Fruit fly (Drosophila melanogaster) whole organism, embryonic: ENCODE measurements around the gene Eato.

ENCODE experiments used
- Adf1 ChIP-seq: fragments of 200-800 bp; sonication (Bioruptor generic); IDR thresholded peaks from 2 replicates; pipeline ENCODE4 v1.3.6; 2022; ENCODE audit warnings: missing biosample characterization, missing genetic modification characterization
- C15 ChIP-seq: fragments of 200-800 bp; sonication (Bioruptor generic); IDR thresholded peaks from 3 replicates; pipeline ENCODE4 v1.3.6; 2022; ENCODE audit warnings: missing biosample characterization, missing genetic modification characterization
- CG10543 ChIP-seq: fragments of 200-800 bp; sonication (Bioruptor generic); optimal IDR thresholded peaks from 3 replicates; lab custom pipeline; 2017; ENCODE audit warnings: missing biosample characterization, mild to moderate bottlenecking, missing genetic modification characterization, moderate library complexity
- CG11093 ChIP-seq: fragments of 200-800 bp; sonication (Bioruptor generic); IDR thresholded peaks from 3 replicates; pipeline ENCODE4 v1.3.6; 2022; ENCODE audit warnings: missing biosample characterization, missing genetic modification characterization
- CG11247 ChIP-seq: fragments of 200-800 bp; sonication (Bioruptor generic); IDR thresholded peaks from 2 replicates; pipeline ENCODE4 v1.3.6; 2022; ENCODE audit warnings: missing biosample characterization, missing genetic modification characterization
- CG11504 ChIP-seq: fragments of 200-800 bp; sonication (Bioruptor generic); optimal IDR thresholded peaks from 3 replicates; lab custom pipeline; 2019; ENCODE audit warnings: missing biosample characterization, mild to moderate bottlenecking, missing genetic modification characterization, moderate library complexity
- CG12219 ChIP-seq: fragments of 200-800 bp; sonication (Bioruptor generic); optimal IDR thresholded peaks from 3 replicates; lab custom pipeline; 2018; ENCODE audit warnings: missing biosample characterization, mild to moderate bottlenecking, missing genetic modification characterization
- CG14441 ChIP-seq: fragments of 200-800 bp; sonication (Bioruptor generic); IDR thresholded peaks from 2 replicates; pipeline ENCODE4 v1.3.6; 2022; ENCODE audit warnings: missing biosample characterization, missing genetic modification characterization
- CG15514 ChIP-seq: fragments of 200-800 bp; sonication (Bioruptor generic); optimal IDR thresholded peaks from 3 replicates; lab custom pipeline; 2017; ENCODE audit warnings: missing biosample characterization, missing genetic modification characterization, mild to moderate bottlenecking, moderate library complexity, missing genetic modification reagents
- CG17359 ChIP-seq: fragments of 200-800 bp; sonication (Bioruptor generic); optimal IDR thresholded peaks from 3 replicates; lab custom pipeline; 2018; ENCODE audit warnings: missing biosample characterization, mild to moderate bottlenecking, missing genetic modification characterization, moderate library complexity
- CG17568 ChIP-seq: fragments of 200-800 bp; sonication (Bioruptor generic); optimal IDR thresholded peaks from 2 replicates; lab custom pipeline; 2018; ENCODE audit warnings: missing biosample characterization, mild to moderate bottlenecking, missing genetic modification characterization, moderate library complexity
- CG2116 ChIP-seq: fragments of 200-800 bp; sonication (Bioruptor generic); optimal IDR thresholded peaks from 3 replicates; lab custom pipeline; 2018; ENCODE audit warnings: missing biosample characterization, mild to moderate bottlenecking, missing genetic modification characterization
- CG2120 ChIP-seq: fragments of 200-800 bp; sonication (Bioruptor generic); optimal IDR thresholded peaks from 3 replicates; lab custom pipeline; 2016; ENCODE audit warnings: missing biosample characterization, missing genetic modification characterization
- CG2712 ChIP-seq: fragments of 200-800 bp; optimal IDR thresholded peaks from 3 replicates; lab custom pipeline; 2019; ENCODE audit warnings: missing biosample characterization, mild to moderate bottlenecking, missing genetic modification characterization, moderate library complexity
- CG30020 ChIP-seq: fragments of 200-800 bp; optimal IDR thresholded peaks from 2 replicates; lab custom pipeline; 2019; ENCODE audit warnings: missing biosample characterization, mild to moderate bottlenecking, missing genetic modification characterization, moderate library complexity
- CG30403 ChIP-seq: fragments of 200-800 bp; sonication (Bioruptor generic); optimal IDR thresholded peaks from 3 replicates; lab custom pipeline; 2016; ENCODE audit warnings: missing biosample characterization, missing genetic modification characterization
- CG31365 ChIP-seq: fragments of 200-800 bp; sonication (Bioruptor generic); optimal IDR thresholded peaks from 2 replicates; lab custom pipeline; 2018; ENCODE audit warnings: missing biosample characterization, mild to moderate bottlenecking, missing genetic modification characterization
- CG34224 ChIP-seq: fragments of 200-800 bp; sonication (Bioruptor generic); IDR thresholded peaks from 3 replicates; pipeline ENCODE4 v1.3.6; 2022; ENCODE audit warnings: missing biosample characterization, missing genetic modification characterization; ENCODE audit not compliant: partially characterized antibody
- CG4282 ChIP-seq: fragments of 200-800 bp; sonication (Bioruptor generic); optimal IDR thresholded peaks from 2 replicates; lab custom pipeline; 2016; ENCODE audit warnings: missing biosample characterization, missing genetic modification characterization
- CG6254 ChIP-seq: fragments of 200-800 bp; sonication (Bioruptor generic); optimal IDR thresholded peaks from 3 replicates; lab custom pipeline; 2017; ENCODE audit warnings: mild to moderate bottlenecking, missing biosample characterization, missing genetic modification reagents, missing genetic modification characterization
- CG6683 ChIP-seq: fragments of 200-800 bp; sonication (Bioruptor generic); optimal IDR thresholded peaks from 2 replicates; lab custom pipeline; 2017; ENCODE audit warnings: missing biosample characterization, mild to moderate bottlenecking, missing genetic modification characterization, missing genetic modification reagents
- CG8290 ChIP-seq, 3 experiments: fragments of 200-800 bp; sonication (Bioruptor generic); optimal IDR thresholded peaks; 2 replicates each; lab custom pipeline; 2016 to 2019; ENCODE audit warnings: missing biosample characterization in 3 of 3, missing genetic modification characterization in 3 of 3, mild to moderate bottlenecking in 2 of 3, moderate library complexity in 1 of 3
- CG9876 ChIP-seq: fragments of 200-800 bp; sonication (Bioruptor generic); optimal IDR thresholded peaks from 2 replicates; lab custom pipeline; 2016; ENCODE audit warnings: missing biosample characterization, missing genetic modification characterization
- Chrac-16 ChIP-seq: fragments of 200-800 bp; sonication (Bioruptor generic); optimal IDR thresholded peaks from 3 replicates; lab custom pipeline; 2016; ENCODE audit warnings: missing biosample characterization, missing genetic modification characterization
- Dek ChIP-seq: fragments of 200-800 bp; sonication (Bioruptor generic); optimal IDR thresholded peaks from 3 replicates; lab custom pipeline; 2019; ENCODE audit warnings: missing biosample characterization, mild to moderate bottlenecking, missing genetic modification characterization, moderate library complexity
- Elba2 ChIP-seq: fragments of 200-800 bp; sonication (Bioruptor generic); optimal IDR thresholded peaks from 3 replicates; lab custom pipeline; 2016; ENCODE audit warnings: missing biosample characterization, missing genetic modification characterization
- Lim3 ChIP-seq: fragments of 200-800 bp; sonication (Bioruptor generic); IDR thresholded peaks from 2 replicates; pipeline ENCODE4 v1.3.6; 2022; ENCODE audit warnings: missing biosample characterization, missing genetic modification characterization
- MESR4 ChIP-seq: fragments of 200-800 bp; sonication (Bioruptor generic); optimal IDR thresholded peaks from 2 replicates; lab custom pipeline; 2018; ENCODE audit warnings: missing biosample characterization, mild to moderate bottlenecking, missing genetic modification characterization, moderate library complexity
- Max ChIP-seq: fragments of 200-800 bp; sonication (Bioruptor generic); optimal IDR thresholded peaks from 2 replicates; lab custom pipeline; 2016; ENCODE audit warnings: missing biosample characterization, mild to moderate bottlenecking, missing genetic modification characterization
- Med ChIP-seq: fragments of 200-800 bp; sonication (Bioruptor generic); peaks from one replicate; lab custom pipeline; 2016; ENCODE audit warnings: missing biosample characterization, missing genetic modification characterization, mild to moderate bottlenecking, inconsistent platforms, moderate library complexity
- Meics ChIP-seq: fragments of 200-800 bp; sonication (Bioruptor generic); optimal IDR thresholded peaks from 2 replicates; lab custom pipeline; 2017; ENCODE audit warnings: missing biosample characterization, mild to moderate bottlenecking, missing genetic modification characterization
- Mes4 ChIP-seq: fragments of 200-800 bp; sonication (Bioruptor generic); optimal IDR thresholded peaks from 2 replicates; lab custom pipeline; 2016; ENCODE audit warnings: missing biosample characterization, missing genetic modification characterization
- al ChIP-seq: fragments of 200-800 bp; sonication (Bioruptor generic); IDR thresholded peaks from 2 replicates; pipeline ENCODE4 v1.3.6; 2022; ENCODE audit warnings: missing biosample characterization, missing genetic modification characterization
- ap ChIP-seq: fragments of 200-800 bp; sonication (Bioruptor generic); IDR thresholded peaks from 2 replicates; pipeline ENCODE4 v1.3.6; 2022; ENCODE audit warnings: missing biosample characterization, missing genetic modification characterization
- az2 ChIP-seq: fragments of 200-800 bp; sonication (Bioruptor generic); optimal IDR thresholded peaks from 3 replicates; lab custom pipeline; 2016; ENCODE audit warnings: missing biosample characterization, missing genetic modification characterization
- bcd ChIP-seq: fragments of 200-800 bp; sonication (Bioruptor generic); optimal IDR thresholded peaks from 2 replicates; lab custom pipeline; 2017; ENCODE audit warnings: missing biosample characterization, mild to moderate bottlenecking, missing genetic modification characterization
- fru ChIP-seq: fragments of >200 bp; optimal IDR thresholded peaks from 2 replicates; lab custom pipeline; 2017
- grau ChIP-seq: fragments of 200-800 bp; optimal IDR thresholded peaks from 3 replicates; lab custom pipeline; 2019; ENCODE audit warnings: missing biosample characterization, mild to moderate bottlenecking, missing genetic modification characterization, moderate library complexity
- grn ChIP-seq: fragments of 200-800 bp; sonication (Bioruptor generic); optimal IDR thresholded peaks from 3 replicates; lab custom pipeline; 2017; ENCODE audit warnings: missing biosample characterization, missing genetic modification characterization
- hth ChIP-seq: fragments of >200 bp; optimal IDR thresholded peaks from 2 replicates; lab custom pipeline; 2017; ENCODE audit warnings: inconsistent platforms
- insv ChIP-seq, 2 experiments: fragments of 200-800 bp; sonication (Bioruptor generic); optimal IDR thresholded peaks; 3 replicates each; lab custom pipeline; 2016 to 2018; ENCODE audit warnings: missing biosample characterization in 2 of 2, missing genetic modification characterization in 2 of 2
- p53 ChIP-seq: fragments of 200-800 bp; sonication (Bioruptor generic); optimal IDR thresholded peaks from 2 replicates; lab custom pipeline; 2016; ENCODE audit warnings: missing biosample characterization, missing genetic modification characterization
- peb ChIP-seq: fragments of 200-800 bp; sonication (Bioruptor generic); IDR thresholded peaks from 2 replicates; pipeline ENCODE4 v1.3.6; 2022; ENCODE audit warnings: missing biosample characterization, missing genetic modification characterization
- rib ChIP-seq: fragments of 200-800 bp; sonication (Bioruptor generic); IDR thresholded peaks from 2 replicates; pipeline ENCODE4 v1.3.6; 2022; ENCODE audit warnings: missing biosample characterization, missing genetic modification characterization
- sc ChIP-seq, 3 experiments: fragments of >200 bp in 2 of 3; fragments of 200-800 bp in 1 of 3; sonication (Bioruptor generic) in 1 of 3; optimal IDR thresholded peaks; 2 replicates in 2 of 3; 3 replicates in 1 of 3; lab custom pipeline; 2017; ENCODE audit warnings: mild to moderate bottlenecking in 1 of 3, missing biosample characterization in 1 of 3, missing genetic modification characterization in 1 of 3, missing genetic modification reagents in 1 of 3
- sd ChIP-seq: fragments of 200-800 bp; sonication (Bioruptor generic); optimal IDR thresholded peaks from 3 replicates; lab custom pipeline; 2018; ENCODE audit warnings: missing biosample characterization, mild to moderate bottlenecking, missing genetic modification characterization, moderate library complexity
- slbo ChIP-seq: fragments of 200-800 bp; sonication (Bioruptor generic); IDR thresholded peaks from 2 replicates; pipeline ENCODE4 v1.3.6; 2022; ENCODE audit warnings: missing biosample characterization, missing genetic modification characterization
- sna ChIP-seq: fragments of 200-800 bp; sonication (Bioruptor generic); IDR thresholded peaks from 2 replicates; pipeline ENCODE4 v1.3.6; 2022; ENCODE audit warnings: missing biosample characterization, missing genetic modification characterization; ENCODE audit not compliant: partially characterized antibody
- toy ChIP-seq: fragments of 200-800 bp; sonication (Bioruptor generic); IDR thresholded peaks from 2 replicates; pipeline ENCODE4 v1.3.6; 2022; ENCODE audit warnings: missing biosample characterization, missing genetic modification characterization
- yki ChIP-seq: fragments of >200 bp; optimal IDR thresholded peaks from 3 replicates; lab custom pipeline; 2018

The Eato gene

DNA sequence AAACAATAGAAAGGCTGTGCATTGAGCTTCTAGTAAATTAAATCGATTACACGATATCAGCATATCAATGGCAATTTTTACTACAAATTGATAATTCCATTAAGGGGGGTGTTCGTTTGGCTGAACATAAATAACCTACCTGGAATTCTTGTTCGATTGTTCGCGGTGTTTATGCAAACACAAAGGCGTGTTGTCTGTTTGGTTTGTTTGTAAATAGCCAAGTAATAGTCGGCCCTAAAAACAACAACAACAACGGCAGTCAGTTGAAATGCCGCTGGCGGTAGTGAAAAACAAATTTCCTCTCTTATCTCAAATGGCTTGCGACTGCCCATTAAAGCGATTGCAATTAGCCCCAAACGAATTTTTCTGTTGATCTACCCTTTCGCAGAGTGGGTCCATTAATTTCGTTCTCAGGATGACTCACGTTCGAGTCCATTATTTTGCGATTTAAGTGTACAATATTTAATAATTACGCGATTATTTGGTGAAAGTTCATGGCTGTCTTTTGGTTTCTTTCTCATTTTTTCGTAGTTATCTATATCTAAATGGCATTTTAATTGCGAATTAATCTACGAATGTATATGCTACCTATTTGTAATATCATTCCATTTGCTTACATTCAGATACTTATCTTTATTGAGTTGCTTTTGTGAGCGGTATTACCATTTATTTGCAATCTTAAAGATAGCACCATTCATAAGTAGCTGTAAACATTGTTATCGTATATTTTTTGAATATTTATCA is 54.9 kb downstream of the Eato start (continued):
- TF ChIP-seq CG2120 (GFP tag; lab: Kevin White, UChicago) = peak; percentile 35
- no peak for TF ChIP-seq bcd
- peak; percentile 39 for TF ChIP-seq CG11504
- no peak for TF ChIP-seq yki
- TF ChIP-seq Chrac-16 (GFP tag; lab: Kevin White, UChicago) = no peak
- no peak for TF ChIP-seq CG6683 (GFP tag; lab: Kevin White, UChicago)
- no peak for TF ChIP-seq C15 (GFP tag; lab: Robert Waterston, UW)
- TF ChIP-seq CG17359 (tag; lab: Kevin White, UChicago) = peak; percentile 33
- no peak for TF ChIP-seq fru
- peak; percentile 82 for TF ChIP-seq grn (GFP tag; lab: Kevin White, UChicago)
- TF ChIP-seq az2 (GFP tag; lab: Kevin White, UChicago) = no peak
- TF ChIP-seq Dek (tag; lab: Kevin White, UChicago) = peak; percentile 27
- TF ChIP-seq rib (GFP tag; lab: Robert Waterston, UW) = no peak
- TF ChIP-seq slbo (GFP tag; lab: Robert Waterston, UW) = peak; percentile 32; the same call in 1 of the 2 replicates
- no peak for TF ChIP-seq CG11093 (GFP tag; lab: Robert Waterston, UW)
- TF ChIP-seq sna (GFP tag; lab: Robert Waterston, UW) = no peak
- TF ChIP-seq CG10543 (GFP tag; lab: Kevin White, UChicago) = peak; percentile 0
- TF ChIP-seq hth = no peak
- TF ChIP-seq MESR4 (GFP tag; lab: Kevin White, UChicago) = no peak
- TF ChIP-seq toy (GFP tag; lab: Robert Waterston, UW) = no peak
- TF ChIP-seq Lim3 (GFP tag; lab: Robert Waterston, UW) = no peak
- TF ChIP-seq p53 = no peak
- no peak for TF ChIP-seq CG31365 (tag; lab: Kevin White, UChicago)
- peak; percentile 12 for TF ChIP-seq CG12219
- TF ChIP-seq peb (GFP tag; lab: Robert Waterston, UW) = no peak
- TF ChIP-seq CG2712 (tag; lab: Kevin White, UChicago) = peak; percentile 13
- no peak for TF ChIP-seq CG9876 (GFP tag; lab: Kevin White, UChicago)
- no peak for TF ChIP-seq insv (GFP tag; optimal IDR thresholded peaks at IDR 0.05; lab: Kevin White, UChicago)
- no peak for TF ChIP-seq Elba2
- peak; percentile 20 for TF ChIP-seq CG17568 (GFP tag; lab: Kevin White, UChicago)
- TF ChIP-seq CG8290 (GFP tag; optimal IDR thresholded peaks at IDR 0.05; lab: Kevin White, UChicago) = peak; percentile 14
- TF ChIP-seq CG8290 (tag; optimal IDR thresholded peaks at IDR 0.05; lab: Kevin White, UChicago) = peak in 1 of 2 experiments; percentile 55
- TF ChIP-seq al = no peak
- TF ChIP-seq Meics (GFP tag; lab: Kevin White, UChicago) = peak; percentile 50
- TF ChIP-seq CG4282 = no peak
- TF ChIP-seq CG11247 (GFP tag; lab: Robert Waterston, UW) = no peak
- TF ChIP-seq CG6254 (GFP tag; lab: Kevin White, UChicago) = no peak
- TF ChIP-seq Mes4 (GFP tag; lab: Kevin White, UChicago) = peak; percentile 16
- no peak for TF ChIP-seq Max (GFP tag; lab: Kevin White, UChicago)
- TF ChIP-seq ap (GFP tag; lab: Robert Waterston, UW) = no peak
- TF ChIP-seq CG34224 = no peak
- no peak for TF ChIP-seq CG2116 (GFP tag; lab: Kevin White, UChicago)
- TF ChIP-seq Med (GFP tag; lab: Kevin White, UChicago) = peak; percentile 77
- TF ChIP-seq CG15514 (GFP tag; lab: Kevin White, UChicago) = no peak
- TF ChIP-seq Adf1 (GFP tag; lab: Robert Waterston, UW) = no peak
- TF ChIP-seq CG30020 (tag; lab: Kevin White, UChicago) = no peak
- TF ChIP-seq CG30403 (GFP tag; lab: Kevin White, UChicago) = peak; percentile 12
- TF ChIP-seq sc (optimal IDR thresholded peaks at IDR 0.05; lab: Kevin White, UChicago) = no peak
- peak; percentile 16 for TF ChIP-seq sc (GFP tag; optimal IDR thresholded peaks at IDR 0.05; lab: Kevin White, UChicago)
- TF ChIP-seq CG14441 = peak; percentile 19; the same call in 1 of the 2 replicates
- TF ChIP-seq sd (tag; lab: Kevin White, UChicago) = peak; percentile 89
- peak; percentile 40 for TF ChIP-seq grau (tag; lab: Kevin White, UChicago)
